Fruit fly (Drosophila melanogaster): Measurements from ENCODE around the gene HDAC6.

- no peak for TF ChIP-seq EcR (GFP tag; optimal IDR thresholded peaks at IDR 0.05)
- TF ChIP-seq CG17806 (tag; optimal IDR thresholded peaks at IDR 0.05) = no peak
- no peak for TF ChIP-seq CG8159 (tag; optimal IDR thresholded peaks at IDR 0.05)
- no peak for TF ChIP-seq D1 (tag; optimal IDR thresholded peaks at IDR 0.05)
- TF ChIP-seq gl (tag; optimal IDR thresholded peaks at IDR 0.05) = no peak
- no peak for TF ChIP-seq CG4496 (GFP tag; IDR thresholded peaks at IDR 0.05)
- TF ChIP-seq Pif1B (GFP tag; optimal IDR thresholded peaks at IDR 0.05) = no peak
Observed at dm6 chrX:15370103-15370502, 37.0 kb downstream of the HDAC6 start.
